Fruit fly (Drosophila melanogaster): Measurements from ENCODE around the gene CG42655.

The CG42655 gene

DNA sequence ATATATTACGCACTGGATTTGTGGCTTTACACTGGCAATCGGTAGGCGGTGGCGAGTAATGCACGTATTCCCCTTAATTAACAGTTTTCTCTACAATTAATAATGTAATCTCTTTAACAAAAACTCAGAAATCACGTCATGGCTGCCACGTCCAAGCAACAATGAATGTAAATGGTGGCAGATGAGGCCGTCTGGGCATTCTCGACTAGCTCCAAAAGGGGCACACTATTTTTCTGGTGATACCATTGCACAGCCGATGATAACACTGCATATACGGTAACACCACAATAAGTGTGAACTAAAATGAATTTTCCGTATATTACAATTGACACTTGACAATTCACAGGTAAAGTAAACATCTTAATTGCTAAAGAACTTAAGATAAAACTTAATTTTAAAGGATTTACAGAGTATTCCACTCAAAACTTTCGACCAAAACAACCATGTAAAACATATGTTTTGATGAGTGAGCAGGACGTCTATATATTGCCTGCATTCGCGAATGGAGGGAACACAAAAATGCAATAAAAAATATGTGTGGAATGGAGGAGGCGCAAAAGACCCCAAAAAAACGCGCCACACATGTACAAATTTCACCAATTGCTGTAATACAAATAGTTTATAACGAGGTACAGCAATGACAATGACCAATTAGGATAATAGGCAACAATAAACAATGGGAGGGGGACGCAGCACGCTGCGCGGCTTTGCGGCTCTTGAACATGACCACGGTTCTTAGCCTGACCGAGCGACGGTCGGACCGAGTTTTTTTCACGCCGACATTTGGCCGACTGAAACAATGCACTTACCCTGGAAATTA, 44.1 kb downstream of the CG42655 start (continued):
- no peak for TF ChIP-seq pnt (GFP tag; optimal IDR thresholded peaks at IDR 0.05)
- TF ChIP-seq Hmr (GFP tag; optimal IDR thresholded peaks at IDR 0.05), result peak; percentile 54
- peak; percentile 75 for TF ChIP-seq CG1603 (tag; optimal IDR thresholded peaks at IDR 0.05)
- peak; percentile 27 for TF ChIP-seq Bteb2 (GFP tag; optimal IDR thresholded peaks at IDR 0.05)
- peak; percentile 14 for TF ChIP-seq sd (tag; optimal IDR thresholded peaks at IDR 0.05)
- no peak for TF ChIP-seq CG10274 (GFP tag; optimal IDR thresholded peaks at IDR 0.05)
- no peak for TF ChIP-seq B-H1 (GFP tag; IDR thresholded peaks at IDR 0.05)
- TF ChIP-seq Xrp1 (GFP tag; IDR thresholded peaks at IDR 0.05), result no peak
- no peak for TF ChIP-seq CG15479 (GFP tag; optimal IDR thresholded peaks at IDR 0.05)
- peak; percentile 38 for TF ChIP-seq CG30020 (tag; optimal IDR thresholded peaks at IDR 0.05)
- no peak for TF ChIP-seq CG10959 (GFP tag; IDR thresholded peaks at IDR 0.05)
- no peak for TF ChIP-seq pho (GFP tag; optimal IDR thresholded peaks at IDR 0.05)
- TF ChIP-seq Awh (GFP tag; IDR thresholded peaks at IDR 0.05), result no peak
- TF ChIP-seq Mrtf (GFP tag; IDR thresholded peaks at IDR 0.05), result no peak
- TF ChIP-seq onecut (GFP tag; IDR thresholded peaks at IDR 0.05), result no peak
- TF ChIP-seq Opbp (GFP tag; IDR thresholded peaks at IDR 0.05; ENCODE audit: partially characterized antibody), result peak; percentile 38; the same call in 1 of the 3 replicates
- TF ChIP-seq CG17829 (tag; optimal IDR thresholded peaks at IDR 0.05), result peak; percentile 34
- TF ChIP-seq CG1233 (GFP tag; optimal IDR thresholded peaks at IDR 0.05), result peak; percentile 26
- TF ChIP-seq CG16813 (GFP tag; IDR thresholded peaks at IDR 0.05; ENCODE audit: partially characterized antibody), result 0 out of 3 replicates have a peak, but pooled peaks have one; percentile 6
- TF ChIP-seq Dref (GFP tag; IDR thresholded peaks at IDR 0.05), result peak; percentile 51
- TF ChIP-seq trem (tag; optimal IDR thresholded peaks at IDR 0.05), result peak; percentile 52
- peak; percentile 71 for TF ChIP-seq stwl (tag; optimal IDR thresholded peaks at IDR 0.05)
- TF ChIP-seq zfh2 (GFP tag; optimal IDR thresholded peaks at IDR 0.05), result no peak
- no peak for TF ChIP-seq CG30431 (GFP tag; optimal IDR thresholded peaks at IDR 0.05)
- TF ChIP-seq HmgD (GFP tag; optimal IDR thresholded peaks at IDR 0.05), result no peak
- TF ChIP-seq CG3281 (GFP tag; optimal IDR thresholded peaks at IDR 0.05), result peak; percentile 84
- TF ChIP-seq Ravus (GFP tag; IDR thresholded peaks at IDR 0.05), result no peak
- no peak for TF ChIP-seq CG9817 (tag; optimal IDR thresholded peaks at IDR 0.05)
- TF ChIP-seq knrl (GFP tag; IDR thresholded peaks at IDR 0.05; ENCODE audit: partially characterized antibody), result peak; percentile 15; the same call in 1 of the 3 replicates
- TF ChIP-seq Doc3 (GFP tag; IDR thresholded peaks at IDR 0.05; ENCODE audit: partially characterized antibody), result no peak
- TF ChIP-seq Elba2 (GFP tag; optimal IDR thresholded peaks at IDR 0.05), result peak; percentile 55
- no peak for TF ChIP-seq CG1024 (GFP tag; IDR thresholded peaks at IDR 0.05)
- peak; percentile 9 for TF ChIP-seq CTCF (GFP tag; optimal IDR thresholded peaks at IDR 0.05)
- TF ChIP-seq btn (GFP tag; optimal IDR thresholded peaks at IDR 0.05), result no peak
- TF ChIP-seq tgo (GFP tag; IDR thresholded peaks at IDR 0.05), result no peak
- TF ChIP-seq CG1832 (GFP tag; optimal IDR thresholded peaks at IDR 0.05), result no peak
- peak; percentile 60; the same call in 1 of the 2 replicates for TF ChIP-seq chm (GFP tag; IDR thresholded peaks at IDR 0.05)
- TF ChIP-seq CG10543 (GFP tag; optimal IDR thresholded peaks at IDR 0.05), result no peak
- no peak for TF ChIP-seq Dip3 (GFP tag; optimal IDR thresholded peaks at IDR 0.05)
- TF ChIP-seq HmgZ (tag; optimal IDR thresholded peaks at IDR 0.05), result peak; percentile 33
- no peak for TF ChIP-seq CG14667 (GFP tag; IDR thresholded peaks at IDR 0.05)
- TF ChIP-seq Taf1 (GFP tag; IDR thresholded peaks at IDR 0.05), result no peak
- TF ChIP-seq CG8924 (tag; optimal IDR thresholded peaks at IDR 0.05), result peak; percentile 67
- no peak for TF ChIP-seq Atf3 (GFP tag; optimal IDR thresholded peaks at IDR 0.05)
- peak; percentile 77; the same call in 2 of the 4 replicates for TF ChIP-seq chinmo (GFP tag; IDR thresholded peaks at IDR 0.05; ENCODE audit: partially characterized antibody)
- TF ChIP-seq cg (GFP tag; optimal IDR thresholded peaks at IDR 0.05), result no peak
- no peak for TF ChIP-seq CG7928 (GFP tag; optimal IDR thresholded peaks at IDR 0.05)
- TF ChIP-seq vvl (GFP tag; IDR thresholded peaks at IDR 0.05), result no peak
- no peak for TF ChIP-seq unpg (GFP tag; optimal IDR thresholded peaks at IDR 0.05)
- TF ChIP-seq CG10431 (GFP tag; optimal IDR thresholded peaks at IDR 0.05), result no peak
